Fruit fly (Drosophila melanogaster): Measurements from ENCODE around the gene Rpt2.

Gene Rpt2

dm6 chr3R:23919366-23919765 is 12.0 kb downstream of the Rpt2 start (continued):
- TF ChIP-seq CG8281 (tag; optimal IDR thresholded peaks at IDR 0.05) (no peak), CG5953 (GFP tag; IDR thresholded peaks at IDR 0.05) (no peak), toy (GFP tag; IDR thresholded peaks at IDR 0.05) (no peak), Mrtf (GFP tag; IDR thresholded peaks at IDR 0.05) (no peak), oc (tag; optimal IDR thresholded peaks at IDR 0.05) (no peak), h (optimal IDR thresholded peaks at IDR 0.05) (no peak), CHES-1-like (GFP tag; optimal IDR thresholded peaks at IDR 0.05) (no peak), Dref (GFP tag; IDR thresholded peaks at IDR 0.05) (no peak), CG4424 (GFP tag; optimal IDR thresholded peaks at IDR 0.05) (no peak), CG10979 (tag; optimal IDR thresholded peaks at IDR 0.05) (no peak), odd (GFP tag; optimal IDR thresholded peaks at IDR 0.05) (peak; percentile 78), CG4707 (GFP tag; optimal IDR thresholded peaks at IDR 0.05) (peak; percentile 32), gt (GFP tag; IDR thresholded peaks at IDR 0.05) (no peak), lbe (GFP tag; optimal IDR thresholded peaks at IDR 0.05) (no peak), Gsc (GFP tag; IDR thresholded peaks at IDR 0.05) (no peak), CG32767 (GFP tag; IDR thresholded peaks at IDR 0.05) (no peak; the same call in 1 of the 2 replicates), CG14710 (tag; optimal IDR thresholded peaks at IDR 0.05) (peak; percentile 17), CG9932 (GFP tag; IDR thresholded peaks at IDR 0.05) (no peak), fd102C (GFP tag; optimal IDR thresholded peaks at IDR 0.05) (no peak), CG4282 (GFP tag; optimal IDR thresholded peaks at IDR 0.05) (no peak), gsb (GFP tag; IDR thresholded peaks at IDR 0.05) (0 out of 2 replicates have a peak, but pooled peaks have one; percentile 28), CG8478 (optimal IDR thresholded peaks at IDR 0.05) (no peak), CG7271 (tag; optimal IDR thresholded peaks at IDR 0.05) (no peak), CG10431 (GFP tag; optimal IDR thresholded peaks at IDR 0.05) (no peak), Dad (GFP tag; optimal IDR thresholded peaks at IDR 0.05) (no peak), disco-r (GFP tag; optimal IDR thresholded peaks at IDR 0.05) (no peak), CG30403 (GFP tag; optimal IDR thresholded peaks at IDR 0.05) (no peak), Ets97D (GFP tag; optimal IDR thresholded peaks at IDR 0.05) (no peak), Sox100B (GFP tag; optimal IDR thresholded peaks at IDR 0.05) (peak; percentile 61), CG2678 (tag; optimal IDR thresholded peaks at IDR 0.05) (peak; percentile 74), CG4730 (GFP tag; IDR thresholded peaks at IDR 0.05) (no peak), GATAe (GFP tag; conservative IDR thresholded peaks at IDR 0.05) (no peak), CG1647 (GFP tag; optimal IDR thresholded peaks at IDR 0.05) (no peak), run (tag; optimal IDR thresholded peaks at IDR 0.05) (peak; percentile 44), ase (GFP tag; IDR thresholded peaks at IDR 0.05) (0 out of 3 replicates have a peak, but pooled peaks have one; percentile 13), Lim3 (GFP tag; IDR thresholded peaks at IDR 0.05) (no peak), CG7786 (GFP tag; optimal IDR thresholded peaks at IDR 0.05) (no peak), mirr (GFP tag; optimal IDR thresholded peaks at IDR 0.05) (peak; percentile 83), Neu2 (GFP tag; optimal IDR thresholded peaks at IDR 0.05; ENCODE audit: borderline replicate concordance) (no peak), ssp (GFP tag; IDR thresholded peaks at IDR 0.05) (no peak), ken (GFP tag; IDR thresholded peaks at IDR 0.05) (no peak), dpn (GFP tag; optimal IDR thresholded peaks at IDR 0.05) (peak in 1 of 2 experiments; percentile 1), pho (GFP tag; optimal IDR thresholded peaks at IDR 0.05) (no peak), CG12942 (GFP tag; optimal IDR thresholded peaks at IDR 0.05) (no peak), CG15479 (GFP tag; optimal IDR thresholded peaks at IDR 0.05) (no peak), CG7372 (GFP tag; IDR thresholded peaks at IDR 0.05) (no peak), HLH3B (GFP tag; IDR thresholded peaks at IDR 0.05) (peak; percentile 24; the same call in 1 of the 2 replicates), pum (GFP tag; optimal IDR thresholded peaks at IDR 0.05) (no peak), CG8359 (GFP tag; optimal IDR thresholded peaks at IDR 0.05; ENCODE audit: borderline replicate concordance) (no peak), Bteb2 (GFP tag; optimal IDR thresholded peaks at IDR 0.05) (no peak), ttk (GFP tag; IDR thresholded peaks at IDR 0.05) (no peak), knrl (GFP tag; IDR thresholded peaks at IDR 0.05; ENCODE audit: partially characterized antibody) (no peak), CG32772 (GFP tag; IDR thresholded peaks at IDR 0.05) (no peak)

All from whole organism, embryonic.